Fruit fly (Drosophila melanogaster) whole organism, wandering third instar larva: ENCODE data around the gene Datp.

Experiments
- Abd-B ChIP-seq: fragments of >200 bp; optimal IDR thresholded peaks from 2 replicates; lab custom pipeline; 2017; ENCODE audit warnings: missing biosample characterization, missing genetic modification characterization
- CG32264 ChIP-seq: fragments of 200-800 bp; sonication (Bioruptor generic); optimal IDR thresholded peaks from 2 replicates; lab custom pipeline; 2016; ENCODE audit warnings: missing biosample characterization, missing genetic modification characterization
- CG9705 ChIP-seq: fragments of 200-800 bp; sonication (Bioruptor generic); optimal IDR thresholded peaks from 2 replicates; lab custom pipeline; 2018; ENCODE audit warnings: missing biosample characterization, mild to moderate bottlenecking, missing genetic modification characterization
- CrebA ChIP-seq: fragments of 200-800 bp; sonication (Bioruptor generic); optimal IDR thresholded peaks from 2 replicates; lab custom pipeline; 2016; ENCODE audit warnings: missing biosample characterization, mild to moderate bottlenecking, missing genetic modification characterization, borderline replicate concordance
- Dfd ChIP-seq: fragments of >200 bp; optimal IDR thresholded peaks from 2 replicates; lab custom pipeline; 2017; ENCODE audit warnings: missing biosample characterization, missing genetic modification characterization
- Dif ChIP-seq: fragments of 200-275, 200-300 bp; sonication (Bioruptor generic); optimal IDR thresholded peaks from 2 replicates; lab custom pipeline; 2018; ENCODE audit warnings: missing biosample characterization, missing genetic modification characterization; ENCODE audit not compliant: partially characterized antibody
- GATAd ChIP-seq: sonication (Bioruptor generic); optimal IDR thresholded peaks from 2 replicates; lab custom pipeline; 2016; ENCODE audit warnings: missing biosample characterization, missing genetic modification characterization
- HLH106 ChIP-seq: fragments of 200-800 bp; optimal IDR thresholded peaks from 3 replicates; lab custom pipeline; 2019; ENCODE audit warnings: missing biosample characterization, mild to moderate bottlenecking, missing genetic modification characterization, moderate library complexity
- Hnf4 ChIP-seq: fragments of 200-800 bp; sonication (Bioruptor generic); optimal IDR thresholded peaks from 2 replicates; lab custom pipeline; 2016; ENCODE audit warnings: missing biosample characterization, mild to moderate bottlenecking, missing genetic modification characterization
- Hr78 ChIP-seq: fragments of >200 bp; optimal IDR thresholded peaks from 2 replicates; lab custom pipeline; 2017; ENCODE audit warnings: missing biosample characterization, missing genetic modification characterization
- Hr83 ChIP-seq: fragments of 200-300 bp; sonication (Bioruptor generic); optimal IDR thresholded peaks from 2 replicates; lab custom pipeline; 2016; ENCODE audit warnings: missing biosample characterization, mild to moderate bottlenecking, missing genetic modification characterization, moderate library complexity; ENCODE audit not compliant: poor library complexity, severe bottlenecking
- Jra ChIP-seq: sonication (Bioruptor generic); optimal IDR thresholded peaks from 2 replicates; lab custom pipeline; 2016; ENCODE audit warnings: missing biosample characterization, missing genetic modification characterization
- Mio ChIP-seq: sonication (Bioruptor generic); optimal IDR thresholded peaks from 2 replicates; lab custom pipeline; 2016; ENCODE audit warnings: missing biosample characterization, missing genetic modification characterization
- Myc ChIP-seq: fragments of >200 bp; optimal IDR thresholded peaks from 2 replicates; lab custom pipeline; 2017
- N ChIP-seq: fragments of >200 bp; optimal IDR thresholded peaks from 2 replicates; lab custom pipeline; 2018; ENCODE audit warnings: missing biosample characterization, missing external identifiers, missing genetic modification characterization
- OdsH ChIP-seq: fragments of 200-800 bp; sonication (Bioruptor generic); optimal IDR thresholded peaks from 2 replicates; lab custom pipeline; 2016; ENCODE audit warnings: missing biosample characterization, mild to moderate bottlenecking, missing genetic modification characterization
- Rel ChIP-seq, 2 experiments: fragments of 200-800 bp; sonication (Bioruptor generic) in 1 of 2; optimal IDR thresholded peaks; 2 replicates in 1 of 2; 3 replicates in 1 of 2; lab custom pipeline; 2016 to 2019; ENCODE audit warnings: mild to moderate bottlenecking in 2 of 2, missing biosample characterization in 2 of 2, missing genetic modification characterization in 2 of 2, moderate library complexity in 1 of 2
- Sp1 ChIP-seq: fragments of 200-800 bp; sonication (Bioruptor generic); optimal IDR thresholded peaks from 3 replicates; lab custom pipeline; 2019; ENCODE audit warnings: missing biosample characterization, mild to moderate bottlenecking, missing genetic modification characterization, moderate library complexity
- Vsx2 ChIP-seq: fragments of 200-300, 225-300 bp; sonication (Bioruptor generic); optimal IDR thresholded peaks from 2 replicates; lab custom pipeline; 2018; ENCODE audit warnings: missing biosample characterization, missing genetic modification characterization; ENCODE audit not compliant: partially characterized antibody
- br ChIP-seq: fragments of 200-800 bp; sonication (Bioruptor generic); optimal IDR thresholded peaks from 2 replicates; lab custom pipeline; 2016; ENCODE audit warnings: missing biosample characterization, missing genetic modification characterization
- brk ChIP-seq: fragments of 200-800 bp; sonication (Bioruptor generic); optimal IDR thresholded peaks from 2 replicates; lab custom pipeline; 2016; ENCODE audit warnings: missing biosample characterization, mild to moderate bottlenecking, missing genetic modification characterization
- dl ChIP-seq, 2 experiments: fragments of 175-275, 200-275 bp in 1 of 2; fragments of 200-275 bp in 1 of 2; sonication (Bioruptor generic); optimal IDR thresholded peaks; lab custom pipeline; 2018; ENCODE audit warnings: mild to moderate bottlenecking in 2 of 2, missing biosample characterization in 2 of 2, missing genetic modification characterization in 2 of 2, moderate library complexity in 2 of 2; ENCODE audit not compliant: partially characterized antibody in 2 of 2, insufficient read depth in 1 of 2
- dmrt93B ChIP-seq: fragments of 200-800 bp; sonication (Bioruptor generic); optimal IDR thresholded peaks from 2 replicates; lab custom pipeline; 2018; ENCODE audit warnings: missing biosample characterization, mild to moderate bottlenecking, missing genetic modification characterization
- dsf ChIP-seq: sonication (Bioruptor generic); optimal IDR thresholded peaks from 2 replicates; lab custom pipeline; 2016; ENCODE audit warnings: missing biosample characterization, missing genetic modification characterization, borderline replicate concordance
- ey ChIP-seq: fragments of 200-800 bp; sonication (Bioruptor generic); optimal IDR thresholded peaks from 2 replicates; lab custom pipeline; 2016; ENCODE audit warnings: missing biosample characterization, missing genetic modification characterization
- foxo ChIP-seq, 2 experiments: fragments of 200-800 bp; sonication (Bioruptor generic); optimal IDR thresholded peaks; 2 replicates in 1 of 2; 3 replicates in 1 of 2; lab custom pipeline; 2016 to 2017; ENCODE audit warnings: missing biosample characterization in 2 of 2, missing genetic modification characterization in 2 of 2
- fru ChIP-seq: fragments of 200-800 bp; sonication (Bioruptor generic); optimal IDR thresholded peaks from 3 replicates; lab custom pipeline; 2016; ENCODE audit warnings: missing biosample characterization, mild to moderate bottlenecking, missing genetic modification characterization
- h ChIP-seq: fragments of 200-800 bp; sonication (Bioruptor generic); optimal IDR thresholded peaks from 3 replicates; lab custom pipeline; 2016; ENCODE audit warnings: missing biosample characterization, mild to moderate bottlenecking, missing genetic modification characterization
- jim ChIP-seq: fragments of 175-275, 200-325 bp; sonication (Bioruptor generic); optimal IDR thresholded peaks from 2 replicates; lab custom pipeline; 2016; ENCODE audit warnings: missing biosample characterization, mild to moderate bottlenecking, missing genetic modification characterization
- lola ChIP-seq: fragments of >200 bp; optimal IDR thresholded peaks from 2 replicates; lab custom pipeline; 2017; ENCODE audit warnings: missing biosample characterization, missing genetic modification characterization
- pan ChIP-seq: fragments of >200 bp; optimal IDR thresholded peaks from 2 replicates; lab custom pipeline; 2017
- psq ChIP-seq: fragments of 200-800 bp; sonication (Bioruptor generic); optimal IDR thresholded peaks from 3 replicates; lab custom pipeline; 2017; ENCODE audit warnings: missing biosample characterization, mild to moderate bottlenecking, missing genetic modification characterization, moderate library complexity
- rgr ChIP-seq: fragments of 200-800 bp; sonication (Bioruptor generic); optimal IDR thresholded peaks from 3 replicates; lab custom pipeline; 2016; ENCODE audit warnings: missing biosample characterization, mild to moderate bottlenecking, missing genetic modification characterization
- sage ChIP-seq: fragments of 200-800 bp; sonication (Bioruptor generic); optimal IDR thresholded peaks from 2 replicates; lab custom pipeline; 2016; ENCODE audit warnings: missing biosample characterization, mild to moderate bottlenecking, missing genetic modification characterization
- sv ChIP-seq: fragments of 200-800 bp; sonication (Bioruptor generic); optimal IDR thresholded peaks from 3 replicates; lab custom pipeline; 2016; ENCODE audit warnings: missing biosample characterization, missing genetic modification characterization
- tai ChIP-seq: sonication (Bioruptor generic); optimal IDR thresholded peaks from 2 replicates; lab custom pipeline; 2016; ENCODE audit warnings: missing biosample characterization, missing genetic modification characterization
- usp ChIP-seq: fragments of >200 bp; optimal IDR thresholded peaks from 2 replicates; lab custom pipeline; 2017; ENCODE audit warnings: missing biosample characterization, missing genetic modification characterization
- woc ChIP-seq: sonication (Bioruptor generic); optimal IDR thresholded peaks from 2 replicates; lab custom pipeline; 2016; ENCODE audit warnings: missing biosample characterization, mild to moderate bottlenecking, missing genetic modification characterization

The Datp gene

DNA sequence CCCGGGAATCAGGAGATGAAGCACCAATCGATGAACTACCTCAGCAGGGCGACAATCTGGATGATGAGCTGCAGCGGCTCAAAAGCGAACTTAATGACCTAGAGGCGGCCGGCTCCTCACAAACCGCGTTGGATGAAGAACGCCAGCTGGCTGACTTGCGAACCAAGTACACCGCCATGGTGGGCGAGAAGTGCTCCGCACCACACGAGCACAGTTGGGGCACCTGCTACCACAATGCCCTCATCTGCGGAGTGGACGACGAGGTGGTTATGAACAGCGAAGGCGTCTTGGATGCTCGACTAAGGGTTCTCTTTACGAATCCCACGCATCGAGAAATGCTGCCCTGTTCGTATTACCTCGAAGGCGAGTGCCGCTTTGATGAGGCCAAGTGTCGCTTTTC, 16.1 kb upstream of the Datp start:
- TF ChIP-seq sv (GFP tag; lab: Kevin White, UChicago) (no peak), GATAd (no peak), Jra (no peak), CG9705 (GFP tag; lab: Kevin White, UChicago) (no peak), Rel (GFP tag; optimal IDR thresholded peaks at IDR 0.05; lab: Kevin White, UChicago) (no peak), Rel (tag; optimal IDR thresholded peaks at IDR 0.05; lab: Kevin White, UChicago) (no peak), foxo (GFP tag; optimal IDR thresholded peaks at IDR 0.05; lab: Kevin White, UChicago) (no peak), dl (GFP tag; optimal IDR thresholded peaks at IDR 0.05; lab: Kevin White, UChicago; ENCODE audit: insufficient read depth in 1 of 2, partially characterized antibody in 2 of 2) (no peak), usp (GFP tag; lab: Kevin White, UChicago) (no peak), tai (no peak)

DNA sequence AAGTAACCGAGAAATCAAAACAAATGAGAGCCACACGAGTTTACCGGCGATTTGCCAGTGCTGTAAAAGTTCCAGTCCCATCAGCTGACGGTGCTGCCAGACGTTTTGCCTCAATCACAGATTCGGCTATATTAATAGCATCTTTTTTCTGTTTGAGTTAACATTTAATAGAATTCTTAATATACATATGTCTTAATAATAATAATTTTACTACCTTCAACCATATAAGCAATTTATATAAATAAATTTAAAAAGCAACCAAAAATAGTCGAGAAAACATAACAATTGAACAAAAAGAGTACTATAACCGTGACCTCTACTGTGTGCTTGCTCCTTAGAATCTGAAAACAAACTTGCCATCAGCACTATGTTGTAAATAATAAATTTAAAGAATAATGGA, 15.5 kb upstream of the Datp start, which contains the start of the genes CG13126 and CG4709:
TSS of gene CG13126 (minus strand) at position 63 of the 400 bp plus-strand sequence.
TSS of gene CG4709 (plus strand) at position 207 of the 400 bp plus-strand sequence.
- TF ChIP-seq CrebA (no peak), Hr83 (peak; percentile 73), brk (GFP tag; lab: Kevin White, UChicago) (peak; percentile 93), pan (lab: Kevin White, UChicago) (no peak), foxo (GFP tag; optimal IDR thresholded peaks at IDR 0.05; lab: Kevin White, UChicago) (peak in 1 of 2 experiments; percentile 92), HLH106 (tag; lab: Kevin White, UChicago) (peak; percentile 95), N (GFP tag; lab: Kevin White, UChicago) (no peak), Rel (GFP tag; optimal IDR thresholded peaks at IDR 0.05; lab: Kevin White, UChicago) (peak; percentile 27), Rel (tag; optimal IDR thresholded peaks at IDR 0.05; lab: Kevin White, UChicago) (peak; percentile 77), CG32264 (GFP tag; lab: Kevin White, UChicago) (no peak), jim (no peak), dsf (GFP tag; lab: Kevin White, UChicago) (peak; percentile 58), tai (no peak), br (GFP tag; lab: Kevin White, UChicago) (peak; percentile 71), dl (GFP tag; optimal IDR thresholded peaks at IDR 0.05; lab: Kevin White, UChicago; ENCODE audit: insufficient read depth in 1 of 2, partially characterized antibody in 2 of 2) (no peak), sv (GFP tag; lab: Kevin White, UChicago) (peak; percentile 77), woc (GFP tag; lab: Kevin White, UChicago) (peak; percentile 85), rgr (GFP tag; lab: Kevin White, UChicago) (peak; percentile 93), Abd-B (no peak), Dif (GFP tag; lab: Kevin White, UChicago) (no peak), h (GFP tag; lab: Kevin White, UChicago) (peak; percentile 91), sage (peak; percentile 85), usp (GFP tag; lab: Kevin White, UChicago) (no peak), Hnf4 (GFP tag; lab: Kevin White, UChicago) (peak; percentile 81), fru (GFP tag; lab: Kevin White, UChicago) (peak; percentile 79), Myc (lab: Kevin White, UChicago) (peak; percentile 32), Mio (no peak), Hr78 (no peak), lola (GFP tag; lab: Kevin White, UChicago) (no peak), GATAd (peak; percentile 54), CG9705 (GFP tag; lab: Kevin White, UChicago) (peak; percentile 69), psq (GFP tag; lab: Kevin White, UChicago) (peak; percentile 87), Jra (peak; percentile 42), OdsH (peak; percentile 89), Dfd (GFP tag; lab: Kevin White, UChicago) (no peak), dmrt93B (peak; percentile 79), ey (GFP tag; lab: Kevin White, UChicago) (peak; percentile 75), Vsx2 (GFP tag; lab: Kevin White, UChicago) (no peak), Sp1 (GFP tag; lab: Kevin White, UChicago) (peak; percentile 94)
- TF ChIP-seq, all 38 proteins: peak for 23
